Fruit fly (Drosophila melanogaster) whole organism, larva: ENCODE measurements around the gene nesd.

Experiments
- noc ChIP-seq: fragments of 200-800 bp; sonication (Bioruptor generic); optimal IDR thresholded peaks from 3 replicates; lab custom pipeline; 2019; ENCODE audit warnings: missing biosample characterization, mild to moderate bottlenecking, missing genetic modification characterization, moderate library complexity

nesd gene

dm6 chr2L:20093794-20094193, at the start of gene nesd, which contains the start of gene Taf13:
Gene nesd, plus strand, starts transcription at chr2L:20093972.
Gene Taf13, minus strand, starts transcription at chr2L:20093849.
- peak; percentile 22 for TF ChIP-seq noc (tag; lab: Kevin White, UChicago)

dm6 chr2L:20051172-20051893, 42.4 kb upstream of the nesd start:
- TF ChIP-seq noc (tag; lab: Kevin White, UChicago), result no peak

- TF ChIP-seq noc (tag; lab: Kevin White, UChicago), result no peak
These were observed 36.4 kb upstream of the nesd start for dm6 chr2L:20057391-20057790.

dm6 chr2L:20061018-20061657, 32.6 kb upstream of the nesd start, which contains the start of the genes barr and lok:
Gene barr, minus strand, starts transcription at chr2L:20061370.
Gene lok, plus strand, starts transcription at chr2L:20061422.
- peak; percentile 24 for TF ChIP-seq noc (tag; lab: Kevin White, UChicago)

- no peak for TF ChIP-seq noc (tag; lab: Kevin White, UChicago)
These were observed 28.3 kb upstream of the nesd start, which contains the start of gene vls for dm6 chr2L:20065516-20065915. Gene vls, minus strand, starts transcription at chr2L:20065679.

- no peak for TF ChIP-seq noc (tag; lab: Kevin White, UChicago)
These were observed 27.5 kb upstream of the nesd start, which contains the start of gene bwa for dm6 chr2L:20066233-20066650. Gene bwa, plus strand, starts transcription at chr2L:20066391.

- TF ChIP-seq noc (tag; lab: Kevin White, UChicago), result no peak
These were observed 25.8 kb upstream of the nesd start for dm6 chr2L:20067928-20068327.

dm6 chr2L:20069158-20070016, 24.4 kb upstream of the nesd start:
- peak; percentile 4 for TF ChIP-seq noc (tag; lab: Kevin White, UChicago)

dm6 chr2L:20072095-20072494, 21.7 kb upstream of the nesd start, which contains the start of gene CG10730:
Gene CG10730, minus strand, starts transcription at chr2L:20072195.
- no peak for TF ChIP-seq noc (tag; lab: Kevin White, UChicago)

dm6 chr2L:20074388-20074787, 19.4 kb upstream of the nesd start:
- peak; percentile 22 for TF ChIP-seq noc (tag; lab: Kevin White, UChicago)

dm6 chr2L:20075234-20075803, 18.5 kb upstream of the nesd start, which contains the start of the genes pr and neb:
Gene pr, minus strand, starts transcription at chr2L:20075458.
Gene neb, plus strand, starts transcription at chr2L:20075757.
- peak; percentile 35 for TF ChIP-seq noc (tag; lab: Kevin White, UChicago)

dm6 chr2L:20077423-20078401, 16.1 kb upstream of the nesd start:
- TF ChIP-seq noc (tag; lab: Kevin White, UChicago), result peak; percentile 84

dm6 chr2L:20078880-20079279, 14.9 kb upstream of the nesd start:
- peak; percentile 41 for TF ChIP-seq noc (tag; lab: Kevin White, UChicago)

dm6 chr2L:20080772-20081171, 13.0 kb upstream of the nesd start:
- no peak for TF ChIP-seq noc (tag; lab: Kevin White, UChicago)
